Worm (Caenorhabditis elegans) whole organism, L4/young adult: Measurements from ENCODE around the gene Y110A2AL.2.

Experiments used
- W03F9.2 ChIP-seq: fragments of 150-350 bp; optimal IDR thresholded peaks from 2 replicates; lab custom pipeline; 2014; ENCODE audit warnings: missing biosample characterization, missing genetic modification characterization
- dao-5 ChIP-seq: sonication (generic microtip); optimal IDR thresholded peaks from 2 replicates; lab custom pipeline; 2016; ENCODE audit warnings: missing genotype, missing genetic modification characterization, moderate library complexity, missing compliant biosample characterization
- him-1 ChIP-seq: sonication (generic microtip); optimal IDR thresholded peaks from 2 replicates; lab custom pipeline; 2016; ENCODE audit warnings: missing genotype, missing genetic modification reagents, missing genetic modification characterization, missing compliant biosample characterization

ce11 chrII:2862557-2863035, 5.2 kb upstream of the Y110A2AL.2 start:
- TF ChIP-seq dao-5 (tag; lab: Kevin White, UChicago) (no peak), W03F9.2 (tag; lab: Kevin White, UChicago) (no peak), him-1 (tag; lab: Kevin White, UChicago) (no peak)
